Fruit fly (Drosophila melanogaster): Measurements from ENCODE around the gene CG43774.

The CG43774 gene

DNA sequence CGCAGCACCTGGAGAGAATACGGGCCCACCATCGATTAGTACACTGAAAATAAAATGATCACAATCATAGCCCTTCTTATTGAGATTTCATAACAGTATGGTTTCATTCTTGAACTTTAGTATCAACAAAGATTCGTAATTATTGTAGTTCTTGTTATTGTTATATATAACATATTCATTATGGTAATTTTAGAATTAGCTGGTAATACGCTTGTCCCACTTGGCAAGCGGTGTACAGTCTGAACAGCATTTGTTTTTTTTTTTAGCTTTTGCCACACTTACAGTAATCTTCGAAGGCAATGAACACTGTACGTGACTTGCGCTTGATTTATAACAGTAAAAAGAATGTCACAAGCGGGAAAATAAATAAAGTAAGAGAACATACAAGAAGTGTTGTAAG lies 34.6 kb downstream of the CG43774 start (continued):
- TF ChIP-seq sens (GFP tag) (peak; percentile 62), bsh (GFP tag; optimal IDR thresholded peaks at IDR 0.05) (peak in 1 of 2 experiments; percentile 53), Dbx (GFP tag; IDR thresholded peaks at IDR 0.05) (no peak), CG10543 (GFP tag; optimal IDR thresholded peaks at IDR 0.05) (no peak), caup (GFP tag; optimal IDR thresholded peaks at IDR 0.05; ENCODE audit: severe bottlenecking) (no peak), CG11504 (tag; optimal IDR thresholded peaks at IDR 0.05) (peak; percentile 22)

- peak; percentile 85 for TF ChIP-seq CG18262 (tag; optimal IDR thresholded peaks at IDR 0.05)
- TF ChIP-seq gro (GFP tag; optimal IDR thresholded peaks at IDR 0.05): no peak
- TF ChIP-seq slou (GFP tag; optimal IDR thresholded peaks at IDR 0.05): no peak
- no peak for TF ChIP-seq Fer2 (tag; optimal IDR thresholded peaks at IDR 0.05)
- no peak for TF ChIP-seq Meics (GFP tag; optimal IDR thresholded peaks at IDR 0.05)
- no peak for TF ChIP-seq pan (optimal IDR thresholded peaks at IDR 0.05)
- peak in 1 of 2 experiments; percentile 52 for TF ChIP-seq pan (GFP tag; optimal IDR thresholded peaks at IDR 0.05 in 1 of 2, IDR thresholded peaks at IDR 0.05 in 1 of 2)
- TF ChIP-seq CG6854 (GFP tag; optimal IDR thresholded peaks at IDR 0.05): no peak
- TF ChIP-seq CG32772 (GFP tag; IDR thresholded peaks at IDR 0.05): peak; percentile 79
- TF ChIP-seq CG10959 (GFP tag; IDR thresholded peaks at IDR 0.05): peak; percentile 66
- peak; percentile 79 for TF ChIP-seq CG8388 (GFP tag; optimal IDR thresholded peaks at IDR 0.05)
- TF ChIP-seq CG3847 (GFP tag; IDR thresholded peaks at IDR 0.05): no peak
- TF ChIP-seq CG11560 (tag; IDR thresholded peaks at IDR 0.05): no peak
- 0 out of 2 replicates have a peak, but pooled peaks have one; percentile 47 for TF ChIP-seq CG4360 (GFP tag; IDR thresholded peaks at IDR 0.05)
- TF ChIP-seq CG2889 (GFP tag; IDR thresholded peaks at IDR 0.05): no peak
- TF ChIP-seq CG10979 (tag; optimal IDR thresholded peaks at IDR 0.05): peak; percentile 83
- no peak for TF ChIP-seq CHES-1-like (GFP tag; optimal IDR thresholded peaks at IDR 0.05)
- TF ChIP-seq disco-r (GFP tag; optimal IDR thresholded peaks at IDR 0.05): peak; percentile 17
- peak; percentile 68 for TF ChIP-seq Oli (tag; optimal IDR thresholded peaks at IDR 0.05)
- TF ChIP-seq Hr51 (GFP tag; optimal IDR thresholded peaks at IDR 0.05): peak in 1 of 2 experiments; percentile 34
- peak; percentile 26 for TF ChIP-seq CG6654 (GFP tag; optimal IDR thresholded peaks at IDR 0.05)
- TF ChIP-seq ranshi (GFP tag; IDR thresholded peaks at IDR 0.05): peak; percentile 62; the same call in 1 of the 2 replicates
- TF ChIP-seq unpg (GFP tag; optimal IDR thresholded peaks at IDR 0.05): peak; percentile 76
- no peak for TF ChIP-seq Antp (GFP tag; optimal IDR thresholded peaks at IDR 0.05)
- no peak for TF ChIP-seq Lpt (GFP tag; optimal IDR thresholded peaks at IDR 0.05)
- TF ChIP-seq ATbp (GFP tag; optimal IDR thresholded peaks at IDR 0.05): peak; percentile 75
- no peak for TF ChIP-seq vfl (GFP tag; optimal IDR thresholded peaks at IDR 0.05)
- TF ChIP-seq GATAe (GFP tag; conservative IDR thresholded peaks at IDR 0.05): no peak
- TF ChIP-seq fd64A (GFP tag; optimal IDR thresholded peaks at IDR 0.05): no peak
- TF ChIP-seq CG10321 (GFP tag; IDR thresholded peaks at IDR 0.05): 0 out of 2 replicates have a peak, but pooled peaks have one; percentile 38
- TF ChIP-seq CG8089 (GFP tag; optimal IDR thresholded peaks at IDR 0.05): peak; percentile 54
- peak; percentile 55 for TF ChIP-seq CG9609 (GFP tag; optimal IDR thresholded peaks at IDR 0.05)
- TF ChIP-seq CG17912 (GFP tag; optimal IDR thresholded peaks at IDR 0.05): no peak
- TF ChIP-seq luna (GFP tag; optimal IDR thresholded peaks at IDR 0.05): no peak
- TF ChIP-seq Awh (GFP tag; IDR thresholded peaks at IDR 0.05): peak; percentile 58; the same call in 1 of the 2 replicates
- peak; percentile 67; the same call in 2 of the 3 replicates for TF ChIP-seq CG11695 (GFP tag; IDR thresholded peaks at IDR 0.05)
- TF ChIP-seq chinmo (GFP tag; IDR thresholded peaks at IDR 0.05; ENCODE audit: partially characterized antibody): no peak
- TF ChIP-seq BtbVII (GFP tag; optimal IDR thresholded peaks at IDR 0.05): no peak
- peak; percentile 65 for TF ChIP-seq CG15601 (tag; optimal IDR thresholded peaks at IDR 0.05)
- TF ChIP-seq Hsf (GFP tag; optimal IDR thresholded peaks at IDR 0.05): peak; percentile 58
- TF ChIP-seq CG31365 (tag; optimal IDR thresholded peaks at IDR 0.05): no peak
- no peak for TF ChIP-seq pros (GFP tag; optimal IDR thresholded peaks at IDR 0.05)
- no peak for TF ChIP-seq HmgZ (tag; optimal IDR thresholded peaks at IDR 0.05)
These were observed 36.8 kb downstream of the CG43774 start for dm6 chr2L:4045185-4045814.
